Fruit fly (Drosophila melanogaster) whole organism, embryonic: ENCODE results near the gene CG43255.

ENCODE experiments used
- ATbp ChIP-seq: fragments of 200-800 bp; sonication (Bioruptor generic); optimal IDR thresholded peaks from 2 replicates; lab custom pipeline; 2017; ENCODE audit warnings: missing biosample characterization, mild to moderate bottlenecking, missing genetic modification characterization, missing genetic modification reagents
- Atf6 ChIP-seq: fragments of 200-800 bp; sonication (Bioruptor generic); IDR thresholded peaks from 2 replicates; pipeline ENCODE4 v1.3.6; 2022; ENCODE audit warnings: missing biosample characterization, missing genetic modification characterization
- Blimp-1 ChIP-seq: fragments of 200-800 bp; sonication (Bioruptor generic); optimal IDR thresholded peaks from 3 replicates; lab custom pipeline; 2018; ENCODE audit warnings: missing biosample characterization, missing genetic modification characterization, mild to moderate bottlenecking, moderate library complexity, missing genetic modification reagents
- BtbVII ChIP-seq: fragments of 200-800 bp; sonication (Bioruptor generic); optimal IDR thresholded peaks from 3 replicates; lab custom pipeline; 2017; ENCODE audit warnings: missing biosample characterization, mild to moderate bottlenecking, missing genetic modification characterization
- CG10366 ChIP-seq: fragments of 200-800 bp; sonication (Bioruptor generic); IDR thresholded peaks from 2 replicates; pipeline ENCODE4 v1.3.6; 2022; ENCODE audit warnings: missing biosample characterization, missing genetic modification characterization
- CG10979 ChIP-seq: fragments of 200-800 bp; sonication (Bioruptor generic); optimal IDR thresholded peaks from 2 replicates; lab custom pipeline; 2018; ENCODE audit warnings: missing biosample characterization, mild to moderate bottlenecking, missing genetic modification characterization, moderate library complexity
- CG11504 ChIP-seq: fragments of 200-800 bp; sonication (Bioruptor generic); optimal IDR thresholded peaks from 3 replicates; lab custom pipeline; 2019; ENCODE audit warnings: missing biosample characterization, mild to moderate bottlenecking, missing genetic modification characterization, moderate library complexity
- CG12659 ChIP-seq: fragments of 200-800 bp; sonication (Bioruptor generic); optimal IDR thresholded peaks from 3 replicates; lab custom pipeline; 2017; ENCODE audit warnings: mild to moderate bottlenecking, missing biosample characterization, missing genetic modification reagents, missing genetic modification characterization
- CG14050 ChIP-seq: fragments of 200-800 bp; sonication (Bioruptor generic); IDR thresholded peaks from 3 replicates; pipeline ENCODE4 v1.3.6; 2022; ENCODE audit warnings: missing biosample characterization, missing genetic modification characterization
- CG1602 ChIP-seq: fragments of 200-800 bp; sonication (Bioruptor generic); optimal IDR thresholded peaks from 3 replicates; lab custom pipeline; 2016; ENCODE audit warnings: missing biosample characterization, missing genetic modification characterization
- CG16779 ChIP-seq: fragments of 200-800 bp; sonication (Bioruptor generic); IDR thresholded peaks from 2 replicates; pipeline ENCODE4 v1.3.6; 2022; ENCODE audit warnings: missing biosample characterization, missing genetic modification characterization
- CG16813 ChIP-seq: fragments of 200-800 bp; sonication (Bioruptor generic); IDR thresholded peaks from 3 replicates; pipeline ENCODE4 v1.3.6; 2022; ENCODE audit warnings: missing biosample characterization, missing genetic modification characterization; ENCODE audit not compliant: partially characterized antibody
- CG1832 ChIP-seq: fragments of 200-800 bp; sonication (Bioruptor generic); optimal IDR thresholded peaks from 2 replicates; lab custom pipeline; 2017; ENCODE audit warnings: missing biosample characterization, mild to moderate bottlenecking, missing genetic modification characterization, inconsistent platforms
- CG18764 ChIP-seq: fragments of 200-800 bp; sonication (Bioruptor generic); optimal IDR thresholded peaks from 3 replicates; lab custom pipeline; 2016; ENCODE audit warnings: missing biosample characterization, missing genetic modification characterization
- CG2120 ChIP-seq: fragments of 200-800 bp; sonication (Bioruptor generic); optimal IDR thresholded peaks from 3 replicates; lab custom pipeline; 2016; ENCODE audit warnings: missing biosample characterization, missing genetic modification characterization
- CG30431 ChIP-seq: fragments of 200-800 bp; sonication (Bioruptor generic); optimal IDR thresholded peaks from 2 replicates; lab custom pipeline; 2017; ENCODE audit warnings: missing biosample characterization, missing genetic modification characterization
- CG31365 ChIP-seq: fragments of 200-800 bp; sonication (Bioruptor generic); optimal IDR thresholded peaks from 2 replicates; lab custom pipeline; 2018; ENCODE audit warnings: missing biosample characterization, mild to moderate bottlenecking, missing genetic modification characterization
- CG4404 ChIP-seq: fragments of 200-800 bp; sonication (Bioruptor generic); IDR thresholded peaks from 2 replicates; pipeline ENCODE4 v1.3.6; 2022; ENCODE audit warnings: missing biosample characterization, missing genetic modification characterization
- CG5953 ChIP-seq: fragments of 200-800 bp; sonication (Bioruptor generic); IDR thresholded peaks from 2 replicates; pipeline ENCODE4 v1.3.6; 2022; ENCODE audit warnings: missing biosample characterization, missing genetic modification characterization
- CG6689 ChIP-seq: fragments of 200-800 bp; sonication (Bioruptor generic); IDR thresholded peaks from 2 replicates; pipeline ENCODE4 v1.3.6; 2022; ENCODE audit warnings: missing biosample characterization, missing genetic modification characterization
- CG6791 ChIP-seq: fragments of 200-800 bp; sonication (Bioruptor generic); IDR thresholded peaks from 3 replicates; pipeline ENCODE4 v1.3.6; 2022; ENCODE audit warnings: missing biosample characterization, missing genetic modification characterization; ENCODE audit not compliant: partially characterized antibody
- CG7271 ChIP-seq: fragments of 200-800 bp; sonication (Bioruptor generic); optimal IDR thresholded peaks from 2 replicates; lab custom pipeline; 2018; ENCODE audit warnings: missing biosample characterization, mild to moderate bottlenecking, missing genetic modification characterization, moderate library complexity
- CG7745 ChIP-seq: fragments of 200-800 bp; sonication (Bioruptor generic); optimal IDR thresholded peaks from 2 replicates; lab custom pipeline; 2018; ENCODE audit warnings: missing biosample characterization, mild to moderate bottlenecking, missing genetic modification characterization, moderate library complexity
- CG8359 ChIP-seq: fragments of 200-800 bp; sonication (Bioruptor generic); optimal IDR thresholded peaks from 2 replicates; lab custom pipeline; 2017; ENCODE audit warnings: missing biosample characterization, mild to moderate bottlenecking, missing genetic modification characterization, borderline replicate concordance
- Doc2 ChIP-seq: fragments of 200-800 bp; sonication (Bioruptor generic); IDR thresholded peaks from 2 replicates; pipeline ENCODE4 v1.3.6; 2022; ENCODE audit warnings: missing biosample characterization, missing genetic modification characterization
- HLH3B ChIP-seq: fragments of 200-800 bp; sonication (Bioruptor generic); IDR thresholded peaks from 2 replicates; pipeline ENCODE4 v1.3.6; 2022; ENCODE audit warnings: missing biosample characterization, missing genetic modification characterization
- Hmr ChIP-seq: fragments of 200-800 bp; sonication (Bioruptor generic); optimal IDR thresholded peaks from 3 replicates; lab custom pipeline; 2017; ENCODE audit warnings: mild to moderate bottlenecking, missing biosample characterization, missing genetic modification reagents, missing genetic modification characterization
- Hr3 ChIP-seq: fragments of 200-800 bp; sonication (Bioruptor generic); optimal IDR thresholded peaks from 3 replicates; lab custom pipeline; 2016; ENCODE audit warnings: missing biosample characterization, missing genetic modification characterization
- Neu2 ChIP-seq: fragments of 200-800 bp; sonication (Bioruptor generic); optimal IDR thresholded peaks from 3 replicates; lab custom pipeline; 2016; ENCODE audit warnings: missing biosample characterization, missing genetic modification characterization, borderline replicate concordance
- Oli ChIP-seq: fragments of 200-800 bp; sonication (Bioruptor generic); optimal IDR thresholded peaks from 2 replicates; lab custom pipeline; 2018; ENCODE audit warnings: missing biosample characterization, mild to moderate bottlenecking, missing genetic modification characterization, moderate library complexity
- Pdp1 ChIP-seq, 2 experiments: fragments of 200-800 bp; sonication (Bioruptor generic); optimal IDR thresholded peaks; 3 replicates each; lab custom pipeline; 2016; ENCODE audit warnings: missing biosample characterization in 2 of 2, missing genetic modification characterization in 2 of 2, mild to moderate bottlenecking in 1 of 2, moderate library complexity in 1 of 2
- ash1 ChIP-seq: fragments of 200-800 bp; sonication (Bioruptor generic); optimal IDR thresholded peaks from 2 replicates; lab custom pipeline; 2018; ENCODE audit warnings: missing biosample characterization, mild to moderate bottlenecking, missing genetic modification characterization
- bowl ChIP-seq: fragments of 200-800 bp; sonication (Bioruptor generic); IDR thresholded peaks from 2 replicates; pipeline ENCODE4 v1.3.6; 2022; ENCODE audit warnings: missing biosample characterization, missing genetic modification characterization
- cato ChIP-seq: fragments of 200-800 bp; sonication (Bioruptor generic); optimal IDR thresholded peaks from 2 replicates; lab custom pipeline; 2016; ENCODE audit warnings: missing biosample characterization, missing genetic modification characterization, borderline replicate concordance
- dati ChIP-seq: fragments of 200-800 bp; sonication (Bioruptor generic); IDR thresholded peaks from 2 replicates; pipeline ENCODE4 v1.3.6; 2022; ENCODE audit warnings: missing biosample characterization, missing genetic modification characterization
- grau ChIP-seq: fragments of 200-800 bp; optimal IDR thresholded peaks from 3 replicates; lab custom pipeline; 2019; ENCODE audit warnings: missing biosample characterization, mild to moderate bottlenecking, missing genetic modification characterization, moderate library complexity
- lola ChIP-seq, 3 experiments: fragments of >200 bp in 2 of 3; fragments of 200-800 bp in 1 of 3; sonication (Bioruptor generic) in 1 of 3; optimal IDR thresholded peaks; 2 replicates each; lab custom pipeline; 2017 to 2019; ENCODE audit warnings: missing biosample characterization in 3 of 3, missing genetic modification characterization in 3 of 3, mild to moderate bottlenecking in 1 of 3, moderate library complexity in 1 of 3
- p53 ChIP-seq: fragments of 200-800 bp; sonication (Bioruptor generic); optimal IDR thresholded peaks from 2 replicates; lab custom pipeline; 2016; ENCODE audit warnings: missing biosample characterization, missing genetic modification characterization
- repo ChIP-seq: fragments of 200-800 bp; sonication (Bioruptor generic); optimal IDR thresholded peaks from 2 replicates; lab custom pipeline; 2016; ENCODE audit warnings: missing biosample characterization, missing genetic modification characterization
- ro ChIP-seq: fragments of 200-800 bp; sonication (Bioruptor generic); IDR thresholded peaks from 2 replicates; pipeline ENCODE4 v1.3.6; 2022; ENCODE audit warnings: missing biosample characterization, missing genetic modification characterization
- run ChIP-seq: fragments of 200-800 bp; sonication (Bioruptor generic); optimal IDR thresholded peaks from 3 replicates; lab custom pipeline; 2018; ENCODE audit warnings: missing biosample characterization, mild to moderate bottlenecking, missing genetic modification characterization
- sisA ChIP-seq: fragments of 200-800 bp; sonication (Bioruptor generic); IDR thresholded peaks from 2 replicates; pipeline ENCODE4 v1.3.6; 2022; ENCODE audit warnings: missing biosample characterization, missing genetic modification characterization
- sna ChIP-seq: fragments of 200-800 bp; sonication (Bioruptor generic); IDR thresholded peaks from 2 replicates; pipeline ENCODE4 v1.3.6; 2022; ENCODE audit warnings: missing biosample characterization, missing genetic modification characterization; ENCODE audit not compliant: partially characterized antibody
- trh ChIP-seq: fragments of 200-800 bp; sonication (Bioruptor generic); optimal IDR thresholded peaks from 2 replicates; lab custom pipeline; 2016; ENCODE audit warnings: missing biosample characterization, missing genetic modification characterization
- unc-4 ChIP-seq: fragments of 200-800 bp; sonication (Bioruptor generic); IDR thresholded peaks from 2 replicates; pipeline ENCODE4 v1.3.6; 2022; ENCODE audit warnings: missing biosample characterization, missing genetic modification characterization; ENCODE audit not compliant: partially characterized antibody
- vfl ChIP-seq: fragments of 200-800 bp; sonication (Bioruptor generic); optimal IDR thresholded peaks from 2 replicates; lab custom pipeline; 2016; ENCODE audit warnings: missing biosample characterization, missing genetic modification characterization
- wek ChIP-seq: fragments of 200-800 bp; sonication (Bioruptor generic); optimal IDR thresholded peaks from 3 replicates; lab custom pipeline; 2018; ENCODE audit warnings: missing biosample characterization, mild to moderate bottlenecking, missing genetic modification characterization, moderate library complexity
- wor ChIP-seq: fragments of 200-800 bp; sonication (Bioruptor generic); IDR thresholded peaks from 2 replicates; pipeline ENCODE4 v1.3.6; 2022; ENCODE audit warnings: missing biosample characterization, missing genetic modification characterization
- z ChIP-seq: fragments of 200-800 bp; sonication (Bioruptor generic); IDR thresholded peaks from 3 replicates; pipeline ENCODE4 v1.3.6; 2022; ENCODE audit warnings: missing biosample characterization, missing genetic modification characterization
- zfh2 ChIP-seq: fragments of 200-800 bp; sonication (Bioruptor generic); optimal IDR thresholded peaks from 2 replicates; lab custom pipeline; 2016; ENCODE audit warnings: missing biosample characterization, missing genetic modification characterization

CG43255 gene

dm6 chrX:8892445-8893009 lies 31.2 kb upstream of the CG43255 start (continued):
- TF ChIP-seq Oli (tag; lab: Kevin White, UChicago) (peak; percentile 51), Hr3 (peak; percentile 33), Atf6 (GFP tag; lab: Robert Waterston, UW) (peak; percentile 71), p53 (GFP tag; lab: Kevin White, UChicago) (no peak), CG10366 (GFP tag; lab: Robert Waterston, UW) (peak; percentile 52), zfh2 (GFP tag; lab: Kevin White, UChicago) (peak; percentile 68), CG14050 (peak; percentile 21; the same call in 1 of the 3 replicates), CG31365 (no peak), bowl (0 out of 2 replicates have a peak, but pooled peaks have one; percentile 9), CG11504 (peak; percentile 56), CG16779 (GFP tag; lab: Robert Waterston, UW) (no peak), ash1 (GFP tag; lab: Kevin White, UChicago) (no peak), CG16813 (GFP tag; lab: Robert Waterston, UW) (no peak), BtbVII (peak; percentile 65), CG1832 (GFP tag; lab: Kevin White, UChicago) (no peak), CG7745 (tag; lab: Kevin White, UChicago) (no peak), grau (tag; lab: Kevin White, UChicago) (peak; percentile 93), z (no peak), dati (no peak), repo (no peak), CG10979 (tag; lab: Kevin White, UChicago) (no peak), CG30431 (no peak), run (tag; lab: Kevin White, UChicago) (peak; percentile 3), CG18764 (GFP tag; lab: Kevin White, UChicago) (no peak), wek (GFP tag; lab: Kevin White, UChicago) (no peak), cato (no peak), Neu2 (GFP tag; lab: Kevin White, UChicago) (no peak), Blimp-1 (GFP tag; lab: Kevin White, UChicago) (no peak), CG4404 (no peak), CG2120 (GFP tag; lab: Kevin White, UChicago) (peak; percentile 86), unc-4 (GFP tag; lab: Robert Waterston, UW) (no peak), sna (GFP tag; lab: Robert Waterston, UW) (no peak), Hmr (peak; percentile 72), CG1602 (peak; percentile 45), HLH3B (peak; percentile 55), trh (peak; percentile 23), lola (GFP tag; optimal IDR thresholded peaks at IDR 0.05; lab: Kevin White, UChicago) (no peak), Doc2 (GFP tag; lab: Robert Waterston, UW) (no peak), CG5953 (GFP tag; lab: Robert Waterston, UW) (no peak), CG7271 (tag; lab: Kevin White, UChicago) (no peak), ATbp (GFP tag; lab: Kevin White, UChicago) (no peak), sisA (GFP tag; lab: Robert Waterston, UW) (peak; percentile 43), wor (no peak), Pdp1 (GFP tag; optimal IDR thresholded peaks at IDR 0.05; lab: Kevin White, UChicago) (peak; percentile 38 to 40), CG8359 (no peak), CG6791 (GFP tag; lab: Robert Waterston, UW) (no peak), ro (GFP tag; lab: Robert Waterston, UW) (no peak), vfl (GFP tag; lab: Kevin White, UChicago) (no peak), CG12659 (peak; percentile 58), CG6689 (GFP tag; lab: Robert Waterston, UW) (peak; percentile 65)
